Fruit fly (Drosophila melanogaster) whole organism, embryonic: ENCODE measurements around the gene CG32102.

ENCODE experiments used
- Asciz ChIP-seq: fragments of 200-800 bp; sonication (Bioruptor generic); optimal IDR thresholded peaks from 2 replicates; lab custom pipeline; 2017; ENCODE audit warnings: missing biosample characterization, mild to moderate bottlenecking, missing genetic modification characterization, missing genetic modification reagents
- Atf-2 ChIP-seq: fragments of 200-800 bp; sonication (Bioruptor generic); optimal IDR thresholded peaks from 2 replicates; lab custom pipeline; 2016; ENCODE audit warnings: missing biosample characterization, missing genetic modification characterization
- BtbVII ChIP-seq: fragments of 200-800 bp; sonication (Bioruptor generic); optimal IDR thresholded peaks from 3 replicates; lab custom pipeline; 2017; ENCODE audit warnings: missing biosample characterization, mild to moderate bottlenecking, missing genetic modification characterization
- CG1024 ChIP-seq: fragments of 200-800 bp; sonication (Bioruptor generic); IDR thresholded peaks from 2 replicates; pipeline ENCODE4 v1.3.6; 2022; ENCODE audit warnings: missing biosample characterization, missing genetic modification characterization
- CG10431 ChIP-seq: fragments of 200-800 bp; sonication (Bioruptor generic); optimal IDR thresholded peaks from 3 replicates; lab custom pipeline; 2018; ENCODE audit warnings: missing biosample characterization, mild to moderate bottlenecking, missing genetic modification characterization
- CG10959 ChIP-seq: fragments of 200-800 bp; sonication (Bioruptor generic); IDR thresholded peaks from 2 replicates; pipeline ENCODE4 v1.3.6; 2022; ENCODE audit warnings: missing biosample characterization, missing genetic modification characterization
- CG11247 ChIP-seq: fragments of 200-800 bp; sonication (Bioruptor generic); IDR thresholded peaks from 2 replicates; pipeline ENCODE4 v1.3.6; 2022; ENCODE audit warnings: missing biosample characterization, missing genetic modification characterization
- CG11723 ChIP-seq: fragments of 200-800 bp; sonication (Bioruptor generic); optimal IDR thresholded peaks from 2 replicates; lab custom pipeline; 2017; ENCODE audit warnings: missing biosample characterization, mild to moderate bottlenecking, missing genetic modification characterization
- CG12104 ChIP-seq: fragments of 200-800 bp; sonication (Bioruptor generic); optimal IDR thresholded peaks from 3 replicates; lab custom pipeline; 2016; ENCODE audit warnings: missing biosample characterization, missing genetic modification characterization
- CG12155 ChIP-seq: fragments of 200-800 bp; sonication (Bioruptor generic); optimal IDR thresholded peaks from 3 replicates; lab custom pipeline; 2016; ENCODE audit warnings: missing biosample characterization, missing genetic modification characterization
- CG12299 ChIP-seq: fragments of 200-800 bp; sonication (Bioruptor generic); optimal IDR thresholded peaks from 2 replicates; lab custom pipeline; 2018; ENCODE audit warnings: missing biosample characterization, mild to moderate bottlenecking, missing genetic modification characterization
- CG14014 ChIP-seq: fragments of 200-800 bp; sonication (Bioruptor generic); IDR thresholded peaks from 2 replicates; pipeline ENCODE4 v1.3.6; 2022; ENCODE audit warnings: missing biosample characterization, missing genetic modification characterization
- CG17568 ChIP-seq: fragments of 200-800 bp; sonication (Bioruptor generic); optimal IDR thresholded peaks from 2 replicates; lab custom pipeline; 2018; ENCODE audit warnings: missing biosample characterization, mild to moderate bottlenecking, missing genetic modification characterization, moderate library complexity
- CG17912 ChIP-seq: fragments of 200-800 bp; sonication (Bioruptor generic); optimal IDR thresholded peaks from 2 replicates; lab custom pipeline; 2018; ENCODE audit warnings: missing biosample characterization, mild to moderate bottlenecking, missing genetic modification characterization
- CG3065 ChIP-seq: fragments of 200-800 bp; sonication (Bioruptor generic); optimal IDR thresholded peaks from 2 replicates; lab custom pipeline; 2016; ENCODE audit warnings: missing biosample characterization, missing genetic modification characterization
- CG33213 ChIP-seq: fragments of 200-800 bp; sonication (Bioruptor generic); optimal IDR thresholded peaks from 3 replicates; lab custom pipeline; 2016; ENCODE audit warnings: missing biosample characterization, missing genetic modification characterization
- CG4404 ChIP-seq: fragments of 200-800 bp; sonication (Bioruptor generic); IDR thresholded peaks from 2 replicates; pipeline ENCODE4 v1.3.6; 2022; ENCODE audit warnings: missing biosample characterization, missing genetic modification characterization
- CG7271 ChIP-seq: fragments of 200-800 bp; sonication (Bioruptor generic); optimal IDR thresholded peaks from 2 replicates; lab custom pipeline; 2018; ENCODE audit warnings: missing biosample characterization, mild to moderate bottlenecking, missing genetic modification characterization, moderate library complexity
- CG8765 ChIP-seq: fragments of 200-800 bp; sonication (Bioruptor generic); IDR thresholded peaks from 2 replicates; pipeline ENCODE4 v1.3.6; 2022; ENCODE audit warnings: missing biosample characterization, missing genetic modification characterization
- D ChIP-seq, 2 experiments: fragments of 200-800 bp in 1 of 2; fragments of >200 bp in 1 of 2; sonication (Bioruptor generic) in 1 of 2; optimal IDR thresholded peaks; 2 replicates in 1 of 2; 3 replicates in 1 of 2; lab custom pipeline; 2017; ENCODE audit warnings: mild to moderate bottlenecking in 1 of 2, missing biosample characterization in 1 of 2, missing genetic modification characterization in 1 of 2, missing genetic modification reagents in 1 of 2
- Dip2 ChIP-seq: fragments of 200-800 bp; sonication (Bioruptor generic); IDR thresholded peaks from 2 replicates; pipeline ENCODE4 v1.3.6; 2022; ENCODE audit warnings: missing biosample characterization, missing genetic modification characterization
- Dll ChIP-seq: fragments of 200-800 bp; sonication (Bioruptor generic); IDR thresholded peaks from 4 replicates; pipeline ENCODE4 v1.3.6; 2022; ENCODE audit warnings: missing biosample characterization, missing genetic modification characterization; ENCODE audit not compliant: partially characterized antibody
- Doc2 ChIP-seq: fragments of 200-800 bp; sonication (Bioruptor generic); IDR thresholded peaks from 2 replicates; pipeline ENCODE4 v1.3.6; 2022; ENCODE audit warnings: missing biosample characterization, missing genetic modification characterization
- E2f1 ChIP-seq: fragments of 200-800 bp; sonication (Bioruptor generic); IDR thresholded peaks from 2 replicates; pipeline ENCODE4 v1.3.6; 2022; ENCODE audit warnings: missing biosample characterization, missing genetic modification characterization
- Nf-YC ChIP-seq: fragments of 200-800 bp; optimal IDR thresholded peaks from 3 replicates; lab custom pipeline; 2019; ENCODE audit warnings: missing biosample characterization, mild to moderate bottlenecking, missing genetic modification characterization, moderate library complexity
- PHDP ChIP-seq: fragments of 200-800 bp; sonication (Bioruptor generic); optimal IDR thresholded peaks from 3 replicates; lab custom pipeline; 2018; ENCODE audit warnings: missing biosample characterization, mild to moderate bottlenecking, missing genetic modification characterization, moderate library complexity
- Side ChIP-seq: fragments of 200-800 bp; sonication (Bioruptor generic); optimal IDR thresholded peaks from 2 replicates; lab custom pipeline; 2016; ENCODE audit warnings: missing biosample characterization, missing genetic modification characterization
- aop ChIP-seq: fragments of 200-800 bp; sonication (Bioruptor generic); IDR thresholded peaks from 2 replicates; pipeline ENCODE4 v1.3.6; 2022; ENCODE audit warnings: missing biosample characterization, missing genetic modification characterization
- bigmax ChIP-seq: fragments of 200-800 bp; sonication (Bioruptor generic); optimal IDR thresholded peaks from 2 replicates; lab custom pipeline; 2018; ENCODE audit warnings: missing biosample characterization, mild to moderate bottlenecking, missing genetic modification characterization
- cad ChIP-seq: fragments of >200 bp; optimal IDR thresholded peaks from 2 replicates; lab custom pipeline; 2017; ENCODE audit warnings: missing biosample characterization, missing genetic modification characterization
- croc ChIP-seq: fragments of 200-800 bp; sonication (Bioruptor generic); conservative IDR thresholded peaks from 3 replicates; pipeline ENCODE4 v1.3.6; 2022; ENCODE audit warnings: missing biosample characterization, missing genetic modification characterization
- crp ChIP-seq, 2 experiments: fragments of 200-800 bp; sonication (Bioruptor generic); optimal IDR thresholded peaks; 2 replicates in 1 of 2; 3 replicates in 1 of 2; lab custom pipeline; 2017; ENCODE audit warnings: missing biosample characterization in 2 of 2, missing genetic modification characterization in 2 of 2, mild to moderate bottlenecking in 1 of 2, moderate library complexity in 1 of 2
- dysf ChIP-seq: fragments of 200-800 bp; sonication (Bioruptor generic); IDR thresholded peaks from 3 replicates; pipeline ENCODE4 v1.3.6; 2022; ENCODE audit warnings: missing biosample characterization, missing genetic modification characterization
- ems ChIP-seq: fragments of 200-800 bp; sonication (Bioruptor generic); optimal IDR thresholded peaks from 3 replicates; lab custom pipeline; 2016; ENCODE audit warnings: missing biosample characterization, missing genetic modification characterization
- fd102C ChIP-seq: fragments of 200-800 bp; sonication (Bioruptor generic); optimal IDR thresholded peaks from 2 replicates; lab custom pipeline; 2018; ENCODE audit warnings: missing biosample characterization, mild to moderate bottlenecking, missing genetic modification characterization, moderate library complexity
- gem ChIP-seq: fragments of 200-800 bp; sonication (Bioruptor generic); optimal IDR thresholded peaks from 2 replicates; lab custom pipeline; 2019; ENCODE audit warnings: missing biosample characterization, mild to moderate bottlenecking, missing genetic modification characterization, moderate library complexity
- gsb ChIP-seq: fragments of 200-800 bp; sonication (Bioruptor generic); IDR thresholded peaks from 2 replicates; pipeline ENCODE4 v1.3.6; 2022; ENCODE audit warnings: missing biosample characterization, missing genetic modification characterization
- gt ChIP-seq: fragments of 200-800 bp; sonication (Bioruptor generic); IDR thresholded peaks from 2 replicates; pipeline ENCODE4 v1.3.6; 2022; ENCODE audit warnings: missing biosample characterization, missing genetic modification characterization
- lola ChIP-seq, 3 experiments: fragments of >200 bp in 2 of 3; fragments of 200-800 bp in 1 of 3; sonication (Bioruptor generic) in 1 of 3; optimal IDR thresholded peaks; 2 replicates each; lab custom pipeline; 2017 to 2019; ENCODE audit warnings: missing biosample characterization in 3 of 3, missing genetic modification characterization in 3 of 3, mild to moderate bottlenecking in 1 of 3, moderate library complexity in 1 of 3
- maf-S ChIP-seq: fragments of 200-800 bp; sonication (Bioruptor generic); optimal IDR thresholded peaks from 2 replicates; lab custom pipeline; 2016; ENCODE audit warnings: missing biosample characterization, missing genetic modification characterization
- nom ChIP-seq: fragments of 200-800 bp; sonication (Bioruptor generic); optimal IDR thresholded peaks from 2 replicates; lab custom pipeline; 2017; ENCODE audit warnings: missing biosample characterization, missing genetic modification characterization, mild to moderate bottlenecking, moderate library complexity, missing genetic modification reagents
- onecut ChIP-seq: fragments of 200-800 bp; sonication (Bioruptor generic); IDR thresholded peaks from 2 replicates; pipeline ENCODE4 v1.3.6; 2022; ENCODE audit warnings: missing biosample characterization, missing genetic modification characterization
- pho ChIP-seq: fragments of 200-800 bp; sonication (Bioruptor generic); optimal IDR thresholded peaks from 2 replicates; lab custom pipeline; 2016; ENCODE audit warnings: missing biosample characterization, missing genetic modification characterization
- prd ChIP-seq, 3 experiments: fragments of >200 bp in 2 of 3; fragments of 200-800 bp in 1 of 3; sonication (Bioruptor generic) in 1 of 3; optimal IDR thresholded peaks in 2 of 3; IDR thresholded peaks in 1 of 3; 2 replicates in 2 of 3; 3 replicates in 1 of 3; pipeline versions ENCODE4 v1.3.6 to Lab custom; 2017 to 2022; ENCODE audit warnings: missing biosample characterization in 1 of 3, missing genetic modification characterization in 1 of 3
- ro ChIP-seq: fragments of 200-800 bp; sonication (Bioruptor generic); IDR thresholded peaks from 2 replicates; pipeline ENCODE4 v1.3.6; 2022; ENCODE audit warnings: missing biosample characterization, missing genetic modification characterization
- sens-2 ChIP-seq: fragments of 200-800 bp; sonication (Bioruptor generic); IDR thresholded peaks from 2 replicates; pipeline ENCODE4 v1.3.6; 2022; ENCODE audit warnings: missing biosample characterization, missing genetic modification characterization
- seq ChIP-seq: fragments of 200-800 bp; sonication (Bioruptor generic); IDR thresholded peaks from 2 replicates; pipeline ENCODE4 v1.3.6; 2022; ENCODE audit warnings: missing biosample characterization, missing genetic modification characterization
- sob ChIP-seq: fragments of 200-800 bp; sonication (Bioruptor generic); IDR thresholded peaks from 2 replicates; pipeline ENCODE4 v1.3.6; 2022; ENCODE audit warnings: missing biosample characterization, missing genetic modification characterization
- unc-4 ChIP-seq: fragments of 200-800 bp; sonication (Bioruptor generic); IDR thresholded peaks from 2 replicates; pipeline ENCODE4 v1.3.6; 2022; ENCODE audit warnings: missing biosample characterization, missing genetic modification characterization; ENCODE audit not compliant: partially characterized antibody
- wdn ChIP-seq: fragments of 200-800 bp; sonication (Bioruptor generic); IDR thresholded peaks from 2 replicates; pipeline ENCODE4 v1.3.6; 2022; ENCODE audit warnings: missing biosample characterization, missing genetic modification characterization
- zfh1 ChIP-seq: fragments of 200-800 bp; sonication (Bioruptor generic); IDR thresholded peaks from 3 replicates; pipeline ENCODE4 v1.3.6; 2022; ENCODE audit warnings: missing biosample characterization, missing genetic modification characterization

CG32102 gene

dm6 chr3L:12482917-12483316, 13.3 kb upstream of the CG32102 start (continued):
- TF ChIP-seq CG1024 (GFP tag; lab: Robert Waterston, UW) (no peak), maf-S (GFP tag; lab: Kevin White, UChicago) (peak; percentile 20), prd (optimal IDR thresholded peaks at IDR 0.05; lab: Kevin White, UChicago) (no peak), prd (GFP tag; IDR thresholded peaks at IDR 0.05; lab: Robert Waterston, UW) (peak; percentile 87), Side (GFP tag; lab: Kevin White, UChicago) (peak; percentile 23), wdn (peak; percentile 22; the same call in 1 of the 2 replicates), CG11247 (peak; percentile 47; the same call in 1 of the 2 replicates), aop (GFP tag; lab: Robert Waterston, UW) (no peak), CG10431 (GFP tag; lab: Kevin White, UChicago) (no peak), CG17568 (GFP tag; lab: Kevin White, UChicago) (peak; percentile 33), CG4404 (GFP tag; lab: Robert Waterston, UW) (peak; percentile 33; the same call in 1 of the 2 replicates), Doc2 (GFP tag; lab: Robert Waterston, UW) (no peak), CG10959 (GFP tag; lab: Robert Waterston, UW) (no peak), seq (GFP tag; lab: Robert Waterston, UW) (peak; percentile 61), PHDP (peak; percentile 78), pho (GFP tag; lab: Kevin White, UChicago) (no peak), D (optimal IDR thresholded peaks at IDR 0.05; lab: Kevin White, UChicago) (no peak), D (GFP tag; optimal IDR thresholded peaks at IDR 0.05; lab: Kevin White, UChicago) (peak; percentile 84), CG17912 (no peak), onecut (peak; percentile 50), CG7271 (tag; lab: Kevin White, UChicago) (no peak), unc-4 (GFP tag; lab: Robert Waterston, UW) (no peak), E2f1 (GFP tag; lab: Robert Waterston, UW) (peak; percentile 67), CG12155 (peak; percentile 16), gsb (GFP tag; lab: Robert Waterston, UW) (0 out of 2 replicates have a peak, but pooled peaks have one; percentile 20), Dll (GFP tag; lab: Robert Waterston, UW) (no peak), fd102C (GFP tag; lab: Kevin White, UChicago) (no peak), bigmax (GFP tag; lab: Kevin White, UChicago) (no peak), cad (GFP tag; lab: Kevin White, UChicago) (no peak), croc (GFP tag; lab: Robert Waterston, UW) (peak; percentile 46; the same call in 2 of the 3 replicates), Atf-2 (GFP tag; lab: Kevin White, UChicago) (peak; percentile 51), sens-2 (GFP tag; lab: Robert Waterston, UW) (peak; percentile 32; the same call in 1 of the 2 replicates), Dip2 (GFP tag; lab: Robert Waterston, UW) (no peak), nom (GFP tag; lab: Kevin White, UChicago) (no peak), gt (GFP tag; lab: Robert Waterston, UW) (no peak), CG14014 (GFP tag; lab: Robert Waterston, UW) (peak; percentile 71), lola (GFP tag; optimal IDR thresholded peaks at IDR 0.05; lab: Kevin White, UChicago) (peak in 1 of 3 experiments; percentile 54), CG33213 (GFP tag; lab: Kevin White, UChicago) (peak; percentile 39)

DNA sequence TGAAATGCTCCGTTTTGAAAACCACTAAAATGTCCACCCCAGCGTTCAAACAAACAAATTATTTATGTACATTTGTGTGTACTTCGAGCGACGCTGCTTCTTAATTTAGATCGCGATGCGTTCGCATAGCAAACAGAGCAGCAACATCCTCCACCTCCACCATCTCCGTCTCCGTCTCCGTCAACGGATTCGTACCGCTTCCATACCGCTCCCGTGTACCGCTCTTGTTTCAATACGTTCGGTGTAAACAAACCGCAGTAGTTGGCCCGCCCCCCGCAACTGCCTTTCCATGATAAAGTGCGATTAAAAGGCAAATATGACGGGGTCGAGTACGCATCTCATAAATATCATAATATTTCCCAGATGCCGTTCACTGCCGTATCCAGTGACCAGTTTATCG, 12.7 kb upstream of the CG32102 start, which contains the start of gene CG33725:
Gene CG33725, plus strand, starts transcription at position 364 of the 400 bp plus-strand sequence.
- TF ChIP-seq gem (tag; lab: Kevin White, UChicago) (no peak), CG3065 (GFP tag; lab: Kevin White, UChicago) (no peak), BtbVII (GFP tag; lab: Kevin White, UChicago) (no peak), CG11723 (no peak), dysf (GFP tag; lab: Robert Waterston, UW) (0 out of 3 replicates have a peak, but pooled peaks have one; percentile 21), CG8765 (GFP tag; lab: Robert Waterston, UW) (0 out of 2 replicates have a peak, but pooled peaks have one; percentile 26), crp (GFP tag; optimal IDR thresholded peaks at IDR 0.05; lab: Kevin White, UChicago) (no peak), CG12299 (tag; lab: Kevin White, UChicago) (no peak), zfh1 (GFP tag; lab: Robert Waterston, UW) (peak; percentile 70), sob (0 out of 2 replicates have a peak, but pooled peaks have one; percentile 45), Nf-YC (tag; lab: Kevin White, UChicago) (no peak), ems (GFP tag; lab: Kevin White, UChicago) (no peak), Asciz (GFP tag; lab: Kevin White, UChicago) (no peak), ro (no peak), CG12104 (GFP tag; lab: Kevin White, UChicago) (no peak)
